Worm (Caenorhabditis elegans) whole organism, L1 larva: ENCODE results near the gene K07D4.2.

Experiments
- C34B4.2 ChIP-seq: sonication (generic microtip); optimal IDR thresholded peaks from 2 replicates; lab custom pipeline; 2017; ENCODE audit warnings: mild to moderate bottlenecking, missing genetic modification characterization, missing compliant biosample characterization
- efl-1 ChIP-seq, 4 experiments: fragments of 150-350 bp; optimal IDR thresholded peaks in 3 of 4; peaks in 1 of 4; 1 replicate in 1 of 4; 2 replicates in 3 of 4; lab custom pipeline; 2014; ENCODE audit warnings: missing biosample characterization in 2 of 4, missing genetic modification characterization in 2 of 4, missing genetic modification reagents in 2 of 4
- hlh-4 ChIP-seq: sonication (generic microtip); optimal IDR thresholded peaks from 2 replicates; lab custom pipeline; 2016; ENCODE audit warnings: mild to moderate bottlenecking, missing genetic modification characterization, missing compliant biosample characterization
- lin-39 ChIP-seq: fragments of 150-350 bp; optimal IDR thresholded peaks from 2 replicates; lab custom pipeline; 2014; ENCODE audit warnings: missing biosample characterization, missing genetic modification reagents, missing genetic modification characterization
- lsy-2 ChIP-seq, 2 experiments: fragments of 150-350 bp; optimal IDR thresholded peaks; 2 replicates each; lab custom pipeline; 2014; ENCODE audit warnings: missing biosample characterization in 2 of 2, missing genetic modification characterization in 2 of 2
- mep-1 ChIP-seq: fragments of 150-350 bp; optimal IDR thresholded peaks from 2 replicates; lab custom pipeline; 2014; ENCODE audit warnings: missing biosample characterization, missing genetic modification characterization
- nhr-47 ChIP-seq: sonication (generic microtip); optimal IDR thresholded peaks from 2 replicates; lab custom pipeline; 2016; ENCODE audit warnings: mild to moderate bottlenecking, missing genetic modification characterization, moderate library complexity, missing compliant biosample characterization
- nhr-90 ChIP-seq: sonication (generic microtip); optimal IDR thresholded peaks from 2 replicates; lab custom pipeline; 2016; ENCODE audit warnings: mild to moderate bottlenecking, missing genetic modification characterization, missing compliant biosample characterization; ENCODE audit not compliant: poor library complexity
- pag-3 ChIP-seq: sonication (generic microtip); optimal IDR thresholded peaks from 2 replicates; lab custom pipeline; 2017; ENCODE audit warnings: missing genetic modification characterization, mild to moderate bottlenecking, missing compliant biosample characterization, antibody characterized with exemption, borderline replicate concordance; ENCODE audit not compliant: insufficient read depth
- skn-1 ChIP-seq: fragments of 150-350 bp; optimal IDR thresholded peaks from 2 replicates; lab custom pipeline; 2014; ENCODE audit warnings: missing biosample characterization, missing genetic modification characterization
- sup-37 ChIP-seq: fragments of 200-800 bp; sonication (Bioruptor generic); optimal IDR thresholded peaks from 2 replicates; lab custom pipeline; 2018; ENCODE audit warnings: mild to moderate bottlenecking, missing genetic modification characterization, missing compliant biosample characterization
- swsn-7 ChIP-seq: sonication (generic microtip); optimal IDR thresholded peaks from 2 replicates; lab custom pipeline; 2016; ENCODE audit warnings: missing genetic modification characterization, missing compliant biosample characterization
- tbx-2 ChIP-seq: sonication (generic microtip); optimal IDR thresholded peaks from 2 replicates; lab custom pipeline; 2016; ENCODE audit warnings: missing genetic modification characterization, missing compliant biosample characterization
- unc-86 ChIP-seq: sonication (generic microtip); optimal IDR thresholded peaks from 2 replicates; lab custom pipeline; 2016; ENCODE audit warnings: missing genetic modification characterization, missing compliant biosample characterization

- TF ChIP-seq tbx-2 (tag; lab: Kevin White, UChicago): no peak
- TF ChIP-seq efl-1 (optimal IDR thresholded peaks at IDR 0.05; lab: Kevin White, UChicago): no peak
- no peak for TF ChIP-seq efl-1 (GFP tag; optimal IDR thresholded peaks at IDR 0.05 in 1 of 2; lab: Kevin White, UChicago)
- no peak for TF ChIP-seq nhr-47
- TF ChIP-seq swsn-7 (tag; lab: Kevin White, UChicago): no peak
- no peak for TF ChIP-seq lsy-2 (tag; optimal IDR thresholded peaks at IDR 0.05; lab: Kevin White, UChicago)
- TF ChIP-seq hlh-4 (tag; lab: Kevin White, UChicago): no peak
- TF ChIP-seq unc-86 (tag; lab: Kevin White, UChicago): no peak
- no peak for TF ChIP-seq mep-1
- no peak for TF ChIP-seq sup-37
- no peak for TF ChIP-seq C34B4.2 (tag; lab: Kevin White, UChicago)
- TF ChIP-seq pag-3 (tag; lab: Kevin White, UChicago): no peak
- no peak for TF ChIP-seq skn-1
- TF ChIP-seq lin-39: no peak
- TF ChIP-seq nhr-90: no peak
Measured at ce11 chrII:4085601-4086000, 40.3 kb upstream of the K07D4.2 start.
